Fruit fly (Drosophila melanogaster) whole organism, prepupa: ENCODE measurements around the gene Pi3K21B.

Experiments used
- CG10631 ChIP-seq: fragments of 200-800 bp; sonication (Bioruptor generic); optimal IDR thresholded peaks from 2 replicates; lab custom pipeline; 2016; ENCODE audit warnings: missing biosample characterization, missing genetic modification characterization
- CG10669 ChIP-seq: fragments of 200-800 bp; sonication (Bioruptor generic); optimal IDR thresholded peaks from 3 replicates; lab custom pipeline; 2018; ENCODE audit warnings: missing biosample characterization, mild to moderate bottlenecking, missing genetic modification characterization, moderate library complexity
- CG11762 ChIP-seq: fragments of 200-800 bp; sonication (Bioruptor generic); optimal IDR thresholded peaks from 3 replicates; lab custom pipeline; 2016; ENCODE audit warnings: missing biosample characterization, missing genetic modification characterization; ENCODE audit not compliant: insufficient read depth
- CG11902 ChIP-seq: fragments of 200-800 bp; sonication (Bioruptor generic); optimal IDR thresholded peaks from 3 replicates; lab custom pipeline; 2016; ENCODE audit warnings: missing biosample characterization, missing genetic modification characterization
- CG1621 ChIP-seq: fragments of 200-800 bp; sonication (Bioruptor generic); optimal IDR thresholded peaks from 3 replicates; lab custom pipeline; 2018; ENCODE audit warnings: missing biosample characterization, mild to moderate bottlenecking, missing genetic modification characterization
- CG3032 ChIP-seq: fragments of 200-800 bp; optimal IDR thresholded peaks from 2 replicates; lab custom pipeline; 2019; ENCODE audit warnings: missing biosample characterization, mild to moderate bottlenecking, missing genetic modification characterization, moderate library complexity
- CG31627 ChIP-seq: fragments of 200-800 bp; sonication (Bioruptor generic); optimal IDR thresholded peaks from 3 replicates; lab custom pipeline; 2016; ENCODE audit warnings: missing biosample characterization, missing genetic modification characterization
- CG32006 ChIP-seq: fragments of 200-800 bp; sonication (Bioruptor generic); optimal IDR thresholded peaks from 3 replicates; lab custom pipeline; 2017; ENCODE audit warnings: missing biosample characterization, mild to moderate bottlenecking, missing genetic modification characterization
- CG34406 ChIP-seq: fragments of 200-800 bp; sonication (Bioruptor generic); optimal IDR thresholded peaks from 3 replicates; lab custom pipeline; 2016; ENCODE audit warnings: missing biosample characterization, missing genetic modification characterization
- CG4318 ChIP-seq: fragments of 200-800 bp; sonication (Bioruptor generic); optimal IDR thresholded peaks from 3 replicates; lab custom pipeline; 2017; ENCODE audit warnings: missing biosample characterization, mild to moderate bottlenecking, missing genetic modification characterization
- CG6276 ChIP-seq: fragments of 200-800 bp; sonication (Bioruptor generic); optimal IDR thresholded peaks from 2 replicates; lab custom pipeline; 2017; ENCODE audit warnings: missing biosample characterization, mild to moderate bottlenecking, missing genetic modification characterization
- CG6808 ChIP-seq: fragments of 200-800 bp; sonication (Bioruptor generic); optimal IDR thresholded peaks from 3 replicates; lab custom pipeline; 2017; ENCODE audit warnings: missing biosample characterization, missing genetic modification characterization, mild to moderate bottlenecking, moderate library complexity, missing genetic modification reagents
- CG6854 ChIP-seq: fragments of 200-800 bp; sonication (Bioruptor generic); optimal IDR thresholded peaks from 2 replicates; lab custom pipeline; 2017; ENCODE audit warnings: missing biosample characterization, mild to moderate bottlenecking, missing genetic modification characterization
- CG8319 ChIP-seq: fragments of 200-800 bp; sonication (Bioruptor generic); optimal IDR thresholded peaks from 3 replicates; lab custom pipeline; 2016; ENCODE audit warnings: missing biosample characterization, missing genetic modification characterization
- CG8632 ChIP-seq: fragments of 200-800 bp; sonication (Bioruptor generic); optimal IDR thresholded peaks from 3 replicates; lab custom pipeline; 2016; ENCODE audit warnings: missing biosample characterization, missing genetic modification characterization
- CG9139 ChIP-seq: fragments of 200-800 bp; sonication (Bioruptor generic); optimal IDR thresholded peaks from 3 replicates; lab custom pipeline; 2017; ENCODE audit warnings: missing biosample characterization, mild to moderate bottlenecking, missing genetic modification characterization
- Eip78C ChIP-seq: fragments of 200-800 bp; sonication (Bioruptor generic); peaks from one replicate; lab custom pipeline; 2016; ENCODE audit warnings: missing biosample characterization, missing genetic modification characterization
- Eip93F ChIP-seq: fragments of 200-800 bp; sonication (Bioruptor generic); optimal IDR thresholded peaks from 2 replicates; lab custom pipeline; 2016; ENCODE audit warnings: missing biosample characterization, mild to moderate bottlenecking, missing genetic modification characterization
- Ets21C ChIP-seq: fragments of 200-800 bp; sonication (Bioruptor generic); optimal IDR thresholded peaks from 3 replicates; lab custom pipeline; 2016; ENCODE audit warnings: missing biosample characterization, missing genetic modification characterization
- Ets96B ChIP-seq: fragments of 200-800 bp; optimal IDR thresholded peaks from 2 replicates; lab custom pipeline; 2019; ENCODE audit warnings: missing biosample characterization, mild to moderate bottlenecking, missing genetic modification characterization, moderate library complexity
- Hr38 ChIP-seq: sonication (Bioruptor generic); optimal IDR thresholded peaks from 2 replicates; lab custom pipeline; 2016; ENCODE audit warnings: missing biosample characterization, missing genetic modification characterization
- Hr39 ChIP-seq: fragments of 200-800 bp; sonication (Bioruptor generic); optimal IDR thresholded peaks from 2 replicates; lab custom pipeline; 2016; ENCODE audit warnings: missing biosample characterization, missing genetic modification characterization
- Hr4 ChIP-seq: fragments of 200-800 bp; sonication (Bioruptor generic); optimal IDR thresholded peaks from 3 replicates; lab custom pipeline; 2016; ENCODE audit warnings: missing biosample characterization, missing genetic modification characterization
- Lpt ChIP-seq: fragments of 200-800 bp; sonication (Bioruptor generic); optimal IDR thresholded peaks from 3 replicates; lab custom pipeline; 2016; ENCODE audit warnings: missing biosample characterization, missing genetic modification characterization
- Met ChIP-seq: fragments of 200-800 bp; sonication (Bioruptor generic); optimal IDR thresholded peaks from 3 replicates; lab custom pipeline; 2016; ENCODE audit warnings: missing biosample characterization, missing genetic modification characterization
- OdsH ChIP-seq: fragments of 200-800 bp; sonication (Bioruptor generic); optimal IDR thresholded peaks from 3 replicates; lab custom pipeline; 2016; ENCODE audit warnings: missing biosample characterization, missing genetic modification characterization
- Smox ChIP-seq: fragments of 200-800 bp; sonication (Bioruptor generic); optimal IDR thresholded peaks from 3 replicates; lab custom pipeline; 2016; ENCODE audit warnings: missing biosample characterization, missing genetic modification characterization
- Sox14 ChIP-seq: fragments of 200-800 bp; sonication (Bioruptor generic); optimal IDR thresholded peaks from 3 replicates; lab custom pipeline; 2016; ENCODE audit warnings: missing biosample characterization, missing genetic modification characterization
- Sox15 ChIP-seq: fragments of 200-800 bp; sonication (Bioruptor generic); optimal IDR thresholded peaks from 3 replicates; lab custom pipeline; 2016; ENCODE audit warnings: missing biosample characterization, missing genetic modification characterization
- achi ChIP-seq: fragments of 200-800 bp; sonication (Bioruptor generic); optimal IDR thresholded peaks from 3 replicates; lab custom pipeline; 2016; ENCODE audit warnings: missing biosample characterization, missing genetic modification characterization
- cyc ChIP-seq: fragments of 200-800 bp; sonication (Bioruptor generic); optimal IDR thresholded peaks from 3 replicates; lab custom pipeline; 2016; ENCODE audit warnings: missing biosample characterization, missing genetic modification characterization
- dac ChIP-seq: fragments of 200-800 bp; sonication (Bioruptor generic); optimal IDR thresholded peaks from 2 replicates; lab custom pipeline; 2017; ENCODE audit warnings: missing biosample characterization, mild to moderate bottlenecking, missing genetic modification characterization
- eg ChIP-seq: fragments of 200-800 bp; sonication (Bioruptor generic); IDR thresholded peaks from 3 replicates; pipeline ENCODE4 v1.3.6; 2022; ENCODE audit warnings: missing biosample characterization, missing genetic modification characterization
- esn ChIP-seq: fragments of 200-800 bp; sonication (Bioruptor generic); optimal IDR thresholded peaks from 2 replicates; lab custom pipeline; 2016; ENCODE audit warnings: missing biosample characterization, mild to moderate bottlenecking, missing genetic modification characterization, moderate library complexity
- fd59A ChIP-seq: fragments of 200-800 bp; sonication (Bioruptor generic); optimal IDR thresholded peaks from 2 replicates; lab custom pipeline; 2017; ENCODE audit warnings: missing biosample characterization, mild to moderate bottlenecking, missing genetic modification characterization, missing genetic modification reagents
- fd85E ChIP-seq: fragments of 200-800 bp; sonication (Bioruptor generic); optimal IDR thresholded peaks from 3 replicates; lab custom pipeline; 2016; ENCODE audit warnings: missing biosample characterization, missing genetic modification characterization
- fkh ChIP-seq: fragments of 200-800 bp; sonication (Bioruptor generic); optimal IDR thresholded peaks from 3 replicates; lab custom pipeline; 2017; ENCODE audit warnings: missing biosample characterization, mild to moderate bottlenecking, missing genetic modification characterization, moderate library complexity
- lz ChIP-seq: fragments of 200-800 bp; sonication (Bioruptor generic); optimal IDR thresholded peaks from 3 replicates; lab custom pipeline; 2016; ENCODE audit warnings: missing biosample characterization, missing genetic modification characterization
- net ChIP-seq: fragments of 200-800 bp; sonication (Bioruptor generic); optimal IDR thresholded peaks from 3 replicates; lab custom pipeline; 2016; ENCODE audit warnings: missing biosample characterization, missing genetic modification characterization
- pdm3 ChIP-seq: fragments of 200-800 bp; sonication (Bioruptor generic); optimal IDR thresholded peaks from 3 replicates; lab custom pipeline; 2016; ENCODE audit warnings: missing biosample characterization, missing genetic modification characterization
- salr ChIP-seq, 2 experiments: fragments of 200-800 bp; sonication (Bioruptor generic); optimal IDR thresholded peaks; 3 replicates each; lab custom pipeline; 2016 to 2018; ENCODE audit warnings: missing biosample characterization in 2 of 2, missing genetic modification characterization in 2 of 2, mild to moderate bottlenecking in 1 of 2
- spab ChIP-seq: fragments of 200-800 bp; sonication (Bioruptor generic); optimal IDR thresholded peaks from 2 replicates; lab custom pipeline; 2017; ENCODE audit warnings: missing biosample characterization, mild to moderate bottlenecking, missing genetic modification characterization, missing genetic modification reagents
- ss ChIP-seq, 2 experiments: fragments of 200-800 bp; sonication (Bioruptor generic); optimal IDR thresholded peaks; 2 replicates in 1 of 2; 3 replicates in 1 of 2; lab custom pipeline; 2017 to 2018; ENCODE audit warnings: mild to moderate bottlenecking in 2 of 2, missing biosample characterization in 2 of 2, missing genetic modification characterization in 2 of 2, moderate library complexity in 1 of 2
- svp ChIP-seq: fragments of 200-800 bp; sonication (Bioruptor generic); peaks from one replicate; lab custom pipeline; 2016; ENCODE audit warnings: missing biosample characterization, missing genetic modification characterization
- topi ChIP-seq: fragments of 200-800 bp; sonication (Bioruptor generic); optimal IDR thresholded peaks from 3 replicates; lab custom pipeline; 2016; ENCODE audit warnings: missing biosample characterization, missing genetic modification characterization
- vri ChIP-seq: fragments of 200-800 bp; sonication (Bioruptor generic); optimal IDR thresholded peaks from 3 replicates; lab custom pipeline; 2016; ENCODE audit warnings: missing biosample characterization, mild to moderate bottlenecking, missing genetic modification characterization

Pi3K21B gene

DNA sequence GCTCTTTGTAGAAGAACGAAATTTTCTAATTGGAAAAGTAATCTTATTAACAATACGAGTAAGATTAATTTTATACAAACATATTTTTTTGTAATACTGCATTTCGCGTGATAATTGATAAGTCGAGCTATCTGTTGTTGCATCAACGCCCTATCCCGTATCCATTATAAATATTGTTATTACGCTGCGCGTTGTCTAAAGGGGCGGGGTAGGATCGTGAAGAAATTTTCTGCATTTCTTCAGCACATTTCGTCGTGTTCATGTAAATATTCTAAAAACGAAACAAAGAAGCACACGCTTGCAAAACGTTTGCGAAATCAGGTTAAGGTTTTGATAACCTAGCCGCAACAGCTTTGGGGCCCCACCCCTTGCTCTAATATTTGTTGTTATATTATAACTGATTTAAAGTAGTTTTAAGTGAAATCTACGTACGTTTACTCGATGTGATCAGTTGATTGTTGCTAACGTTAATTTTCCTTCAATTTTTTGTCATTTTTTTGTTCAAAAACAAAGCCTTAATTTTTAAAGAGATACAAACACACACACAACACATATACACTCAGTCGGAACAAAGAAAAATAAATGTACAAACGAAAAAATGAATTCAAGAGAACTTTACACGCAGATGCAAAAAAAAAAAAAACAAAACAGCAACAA lies 5.8 kb downstream of the Pi3K21B start:
- TF ChIP-seq Hr39 (GFP tag; lab: Kevin White, UChicago) (no peak), CG9139 (GFP tag; lab: Kevin White, UChicago) (no peak), CG11902 (GFP tag; lab: Kevin White, UChicago) (no peak), CG31627 (GFP tag; lab: Kevin White, UChicago) (no peak), CG4318 (GFP tag; lab: Kevin White, UChicago) (no peak), Eip93F (GFP tag; lab: Kevin White, UChicago) (peak; percentile 48), spab (GFP tag; lab: Kevin White, UChicago) (no peak), svp (GFP tag; lab: Kevin White, UChicago) (peak; percentile 55), Met (GFP tag; lab: Kevin White, UChicago) (no peak), Sox15 (no peak), vri (GFP tag; lab: Kevin White, UChicago) (peak; percentile 51), Sox14 (GFP tag; lab: Kevin White, UChicago) (no peak), Eip78C (GFP tag; lab: Kevin White, UChicago) (peak; percentile 25), cyc (GFP tag; lab: Kevin White, UChicago) (no peak), CG3032 (no peak), CG10669 (GFP tag; lab: Kevin White, UChicago) (no peak), fd59A (GFP tag; lab: Kevin White, UChicago) (no peak), net (GFP tag; lab: Kevin White, UChicago) (no peak), Smox (no peak), Ets21C (GFP tag; lab: Kevin White, UChicago) (no peak), CG6808 (GFP tag; lab: Kevin White, UChicago) (no peak), lz (GFP tag; lab: Kevin White, UChicago) (no peak), fkh (GFP tag; lab: Kevin White, UChicago) (no peak), CG10631 (GFP tag; lab: Kevin White, UChicago) (no peak), ss (GFP tag; optimal IDR thresholded peaks at IDR 0.05; lab: Kevin White, UChicago) (no peak), Lpt (no peak), eg (GFP tag; lab: Robert Waterston, UW) (no peak), Ets96B (tag; lab: Kevin White, UChicago) (no peak), CG8319 (GFP tag; lab: Kevin White, UChicago) (no peak)

DNA sequence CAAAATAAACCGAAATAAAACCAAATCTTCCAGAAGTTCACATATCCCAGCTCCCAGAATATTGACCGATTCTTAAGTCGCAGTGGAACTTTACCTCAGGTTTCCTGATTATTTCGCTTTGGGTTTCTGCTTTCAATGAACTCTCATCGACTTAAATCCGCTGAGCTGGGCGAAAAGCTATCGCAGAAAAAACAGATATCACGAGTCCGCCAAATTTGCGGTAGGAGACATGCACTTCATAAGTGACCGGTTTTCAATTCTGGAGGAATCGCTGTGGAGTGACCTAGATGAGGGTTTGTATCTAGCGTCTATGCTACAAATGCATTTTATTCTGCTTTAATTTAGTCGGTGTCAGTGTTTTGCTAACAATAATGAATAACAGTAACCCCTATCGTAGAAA lies 7.5 kb downstream of the Pi3K21B start:
- TF ChIP-seq OdsH (GFP tag; lab: Kevin White, UChicago) (no peak), Hr38 (GFP tag; lab: Kevin White, UChicago) (no peak), CG32006 (GFP tag; lab: Kevin White, UChicago) (no peak), Ets21C (GFP tag; lab: Kevin White, UChicago) (no peak), CG8319 (GFP tag; lab: Kevin White, UChicago) (no peak), pdm3 (no peak), Ets96B (tag; lab: Kevin White, UChicago) (no peak), CG6854 (no peak), CG11902 (GFP tag; lab: Kevin White, UChicago) (no peak)

DNA sequence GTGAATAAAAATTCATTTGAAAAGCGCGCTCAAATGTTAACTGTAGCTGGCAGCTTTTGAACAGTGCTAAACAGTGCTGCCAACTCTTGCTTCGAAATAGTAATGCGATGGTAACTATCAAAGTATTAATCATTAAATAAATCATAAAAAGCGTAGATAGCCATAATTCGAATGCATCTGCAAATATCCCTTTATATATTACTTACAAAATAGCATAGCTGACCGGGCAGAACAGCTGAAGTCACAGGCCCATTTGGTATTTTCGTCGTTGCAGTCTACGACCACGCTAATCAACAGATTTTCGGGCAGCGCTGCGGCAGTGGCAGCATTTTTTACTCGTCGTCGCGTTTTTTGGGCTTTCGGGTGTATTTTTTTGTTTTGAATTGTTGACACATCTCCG lies 8.0 kb downstream of the Pi3K21B start, which contains the start of gene Plc21C:
TSS of gene Plc21C (plus strand) at position 290 of the 400 bp plus-strand sequence.
- no peak for TF ChIP-seq CG34406 (GFP tag; lab: Kevin White, UChicago)
- TF ChIP-seq Ets21C (GFP tag; lab: Kevin White, UChicago) = peak; percentile 47
- no peak for TF ChIP-seq achi
- no peak for TF ChIP-seq CG1621 (tag; lab: Kevin White, UChicago)
- no peak for TF ChIP-seq pdm3
- peak; percentile 43 for TF ChIP-seq Smox
- peak; percentile 41 for TF ChIP-seq cyc (GFP tag; lab: Kevin White, UChicago)
- no peak for TF ChIP-seq fd59A (GFP tag; lab: Kevin White, UChicago)
- no peak for TF ChIP-seq Lpt
- TF ChIP-seq Eip78C (GFP tag; lab: Kevin White, UChicago) = peak; percentile 77
- TF ChIP-seq Met (GFP tag; lab: Kevin White, UChicago) = peak; percentile 4
- no peak for TF ChIP-seq CG8319 (GFP tag; lab: Kevin White, UChicago)
- TF ChIP-seq lz (GFP tag; lab: Kevin White, UChicago) = peak; percentile 43
- TF ChIP-seq dac (GFP tag; lab: Kevin White, UChicago) = no peak
- TF ChIP-seq salr (GFP tag; optimal IDR thresholded peaks at IDR 0.05; lab: Kevin White, UChicago) = no peak
- no peak for TF ChIP-seq CG6276 (GFP tag; lab: Kevin White, UChicago)
- TF ChIP-seq Sox15 = peak; percentile 2
- no peak for TF ChIP-seq CG11762 (GFP tag; lab: Kevin White, UChicago)
- no peak for TF ChIP-seq CG8632
- TF ChIP-seq esn (GFP tag; lab: Kevin White, UChicago) = peak; percentile 51
- TF ChIP-seq Hr4 (GFP tag; lab: Kevin White, UChicago) = peak; percentile 40
- TF ChIP-seq fd85E (GFP tag; lab: Kevin White, UChicago) = no peak
- peak; percentile 39 for TF ChIP-seq topi (GFP tag; lab: Kevin White, UChicago)
- no peak for TF ChIP-seq net (GFP tag; lab: Kevin White, UChicago)
